Worm (Caenorhabditis elegans) whole organism, L4 larva: Measurements from ENCODE around the gene nas-7.

Experiments
- F10B5.3 ChIP-seq: sonication (generic microtip); optimal IDR thresholded peaks from 2 replicates; lab custom pipeline; 2016; ENCODE audit warnings: mild to moderate bottlenecking, missing genetic modification characterization, missing compliant biosample characterization
- F37D6.2 ChIP-seq: sonication (generic microtip); optimal IDR thresholded peaks from 2 replicates; lab custom pipeline; 2016; ENCODE audit warnings: mild to moderate bottlenecking, missing genetic modification characterization, missing compliant biosample characterization
- F44E2.7 ChIP-seq: fragments of 200-800 bp; sonication (Bioruptor generic); IDR thresholded peaks from 2 replicates; pipeline ENCODE4 v2.1.2; 2022; ENCODE audit warnings: missing genetic modification characterization, missing compliant biosample characterization
- F49E8.2 ChIP-seq: sonication (generic microtip); optimal IDR thresholded peaks from 2 replicates; lab custom pipeline; 2016; ENCODE audit warnings: missing compliant biosample characterization, mild to moderate bottlenecking, missing genetic modification characterization, borderline replicate concordance
- T20F7.1 ChIP-seq: fragments of 200-800 bp; sonication (Bioruptor generic); optimal IDR thresholded peaks from 2 replicates; lab custom pipeline; 2018; ENCODE audit warnings: mild to moderate bottlenecking, missing genetic modification characterization, missing compliant biosample characterization
- T26A8.4 ChIP-seq: fragments of 200-800 bp; sonication (Bioruptor generic); IDR thresholded peaks from 2 replicates; pipeline ENCODE4 v1.3.6; 2022; ENCODE audit warnings: missing genetic modification characterization, missing compliant biosample characterization
- aly-2 ChIP-seq: sonication (generic microtip); optimal IDR thresholded peaks from 2 replicates; lab custom pipeline; 2018; ENCODE audit warnings: missing biosample characterization, missing genetic modification characterization
- ceh-20 ChIP-seq: fragments of 200-800 bp; sonication (Bioruptor generic); IDR thresholded peaks from 2 replicates; pipeline ENCODE4 v1.3.6; 2022; ENCODE audit warnings: missing genetic modification reagents, missing genetic modification characterization, missing compliant biosample characterization
- ceh-28 ChIP-seq: fragments of 150-350 bp; optimal IDR thresholded peaks from 2 replicates; lab custom pipeline; 2014; ENCODE audit warnings: missing biosample characterization, missing genetic modification reagents, missing genetic modification characterization
- ceh-44 ChIP-seq: fragments of 200-800 bp; sonication (Bioruptor generic); IDR thresholded peaks from 2 replicates; pipeline ENCODE4 v1.3.6; 2022; ENCODE audit warnings: missing genetic modification reagents, missing genetic modification characterization, missing compliant biosample characterization
- ceh-62 ChIP-seq: sonication (generic microtip); optimal IDR thresholded peaks from 2 replicates; lab custom pipeline; 2017; ENCODE audit warnings: missing biosample characterization, missing genetic modification characterization
- cey-2 ChIP-seq: sonication (generic microtip); optimal IDR thresholded peaks from 3 replicates; lab custom pipeline; 2017; ENCODE audit warnings: missing genetic modification characterization, mild to moderate bottlenecking, missing compliant biosample characterization, antibody characterized with exemption, borderline replicate concordance; ENCODE audit not compliant: insufficient read depth
- ctbp-1 ChIP-seq: fragments of 200-800 bp; sonication (Bioruptor generic); IDR thresholded peaks from 2 replicates; pipeline ENCODE4 v1.3.6; 2022; ENCODE audit warnings: missing genetic modification reagents, missing genetic modification characterization, missing compliant biosample characterization
- daf-19 ChIP-seq: fragments of 200-800 bp; sonication (Bioruptor generic); conservative IDR thresholded peaks from 2 replicates; pipeline ENCODE4 v1.3.6; 2022; ENCODE audit warnings: missing genetic modification characterization, missing compliant biosample characterization
- daf-8 ChIP-seq: fragments of 200-800 bp; sonication (Bioruptor generic); IDR thresholded peaks from 2 replicates; pipeline ENCODE4 v1.3.6; 2022; ENCODE audit warnings: missing genetic modification characterization, missing compliant biosample characterization
- dve-1 ChIP-seq: sonication (generic microtip); optimal IDR thresholded peaks from 2 replicates; lab custom pipeline; 2017; ENCODE audit warnings: antibody characterized with exemption, mild to moderate bottlenecking, missing genetic modification characterization, missing compliant biosample characterization; ENCODE audit not compliant: insufficient read depth
- egl-43 ChIP-seq: fragments of 200-800 bp; sonication (Bioruptor generic); IDR thresholded peaks from 2 replicates; pipeline ENCODE4 v1.3.6; 2022; ENCODE audit warnings: missing genetic modification reagents, missing genetic modification characterization, missing compliant biosample characterization
- gei-8 ChIP-seq: fragments of 200-800 bp; sonication (Bioruptor generic); optimal IDR thresholded peaks from 2 replicates; lab custom pipeline; 2018; ENCODE audit warnings: mild to moderate bottlenecking, missing genetic modification characterization, missing compliant biosample characterization
- hif-1 ChIP-seq, 2 experiments: sonication (generic microtip); optimal IDR thresholded peaks; 2 replicates each; lab custom pipeline; 2016 to 2017; ENCODE audit warnings: missing compliant biosample characterization in 2 of 2, missing genetic modification characterization in 2 of 2, missing genetic modification reagents in 2 of 2, missing genotype in 2 of 2, mild to moderate bottlenecking in 1 of 2
- hlh-30 ChIP-seq: sonication (generic microtip); optimal IDR thresholded peaks from 2 replicates; lab custom pipeline; 2017; ENCODE audit warnings: antibody characterized with exemption, mild to moderate bottlenecking, missing genetic modification characterization, missing compliant biosample characterization; ENCODE audit not compliant: insufficient read depth
- lin-1 ChIP-seq: fragments of 200-800 bp; sonication (Bioruptor generic); IDR thresholded peaks from 2 replicates; pipeline ENCODE4 v1.3.6; 2022; ENCODE audit warnings: missing genetic modification reagents, missing genetic modification characterization, missing compliant biosample characterization
- lin-38 ChIP-seq: fragments of 200-800 bp; sonication (Bioruptor generic); IDR thresholded peaks from 2 replicates; pipeline ENCODE4 v1.3.6; 2022; ENCODE audit warnings: missing genetic modification reagents, missing genetic modification characterization, missing compliant biosample characterization
- lin-39 ChIP-seq: fragments of 150-350 bp; optimal IDR thresholded peaks from 2 replicates; lab custom pipeline; 2014; ENCODE audit warnings: missing biosample characterization, missing genetic modification reagents, missing genetic modification characterization
- lsy-2 ChIP-seq, 2 experiments: fragments of 150-350 bp in 1 of 2; sonication (generic microtip) in 1 of 2; optimal IDR thresholded peaks; 2 replicates each; lab custom pipeline; 2014 to 2017; ENCODE audit warnings: missing biosample characterization in 2 of 2, missing genetic modification characterization in 2 of 2
- mdl-1 ChIP-seq, 2 experiments: fragments of 150-350 bp in 1 of 2; sonication (generic microtip) in 1 of 2; optimal IDR thresholded peaks; 2 replicates each; lab custom pipeline; 2014 to 2017; ENCODE audit warnings: missing biosample characterization in 2 of 2, missing genetic modification characterization in 2 of 2
- mep-1 ChIP-seq: fragments of 150-350 bp; sonication (generic microtip); optimal IDR thresholded peaks from 3 replicates; lab custom pipeline; 2014; ENCODE audit warnings: missing biosample characterization, missing genetic modification characterization
- mxl-2 ChIP-seq: fragments of 200-800 bp; sonication (Bioruptor generic); conservative IDR thresholded peaks from 2 replicates; pipeline ENCODE4 v1.3.6; 2022; ENCODE audit warnings: missing genetic modification reagents, missing genetic modification characterization, missing compliant biosample characterization
- mxl-3 ChIP-seq: fragments of 200-800 bp; sonication (Bioruptor generic); optimal IDR thresholded peaks from 2 replicates; lab custom pipeline; 2018; ENCODE audit warnings: mild to moderate bottlenecking, missing genetic modification characterization, missing compliant biosample characterization
- nhr-10 ChIP-seq: fragments of 150-350 bp; optimal IDR thresholded peaks from 2 replicates; lab custom pipeline; 2014; ENCODE audit warnings: missing biosample characterization, missing genetic modification characterization
- nhr-11 ChIP-seq: fragments of 150-350 bp; optimal IDR thresholded peaks from 2 replicates; lab custom pipeline; 2014; ENCODE audit warnings: missing biosample characterization, missing genetic modification characterization
- nhr-25 ChIP-seq: sonication (generic microtip); optimal IDR thresholded peaks from 2 replicates; lab custom pipeline; 2017; ENCODE audit warnings: missing genetic modification characterization, mild to moderate bottlenecking, missing compliant biosample characterization, antibody characterized with exemption, moderate library complexity, borderline replicate concordance; ENCODE audit not compliant: insufficient read depth
- nhr-28 ChIP-seq: fragments of 150-350 bp; optimal IDR thresholded peaks from 2 replicates; lab custom pipeline; 2014; ENCODE audit warnings: missing biosample characterization, missing genetic modification characterization
- nhr-41 ChIP-seq: fragments of 200-800 bp; sonication (Bioruptor generic); IDR thresholded peaks from 2 replicates; pipeline ENCODE4 v1.3.6; 2022; ENCODE audit warnings: missing genetic modification reagents, missing genetic modification characterization, missing compliant biosample characterization
- nhr-48 ChIP-seq: sonication (generic microtip); optimal IDR thresholded peaks from 2 replicates; lab custom pipeline; 2016; ENCODE audit warnings: mild to moderate bottlenecking, missing genetic modification characterization, missing compliant biosample characterization
- nhr-77 ChIP-seq: fragments of 150-350 bp; optimal IDR thresholded peaks from 2 replicates; lab custom pipeline; 2014; ENCODE audit warnings: missing biosample characterization, missing genetic modification characterization
- php-3 ChIP-seq: fragments of 200-800 bp; sonication (Bioruptor generic); IDR thresholded peaks from 2 replicates; pipeline ENCODE4 v1.3.6; 2022; ENCODE audit warnings: missing genetic modification reagents, missing genetic modification characterization, missing compliant biosample characterization
- pqm-1 ChIP-seq: sonication (generic microtip); optimal IDR thresholded peaks from 2 replicates; lab custom pipeline; 2017; ENCODE audit warnings: missing biosample characterization, missing genetic modification characterization
- rbr-2 ChIP-seq: sonication (generic microtip); optimal IDR thresholded peaks from 2 replicates; lab custom pipeline; 2016; ENCODE audit warnings: missing genotype, missing genetic modification characterization, missing compliant biosample characterization
- set-16 ChIP-seq: fragments of 200-800 bp; sonication (Bioruptor generic); IDR thresholded peaks from 2 replicates; pipeline ENCODE4 v1.3.6; 2022; ENCODE audit warnings: missing genetic modification reagents, missing genetic modification characterization, missing compliant biosample characterization
- snpc-1.2 ChIP-seq: fragments of 200-800 bp; sonication (Bioruptor generic); IDR thresholded peaks from 2 replicates; pipeline ENCODE4 v1.3.6; 2022; ENCODE audit warnings: missing genetic modification reagents, missing genetic modification characterization, missing compliant biosample characterization
- snpc-4 ChIP-seq: fragments of 150-350 bp; optimal IDR thresholded peaks from 2 replicates; lab custom pipeline; 2014; ENCODE audit warnings: missing biosample characterization, missing genetic modification characterization
- tra-1 ChIP-seq: fragments of 200-800 bp; sonication (Bioruptor generic); IDR thresholded peaks from 2 replicates; pipeline ENCODE4 v1.3.6; 2022; ENCODE audit warnings: missing genetic modification reagents, missing genetic modification characterization, missing compliant biosample characterization
- unc-130 ChIP-seq: sonication (generic microtip); optimal IDR thresholded peaks from 2 replicates; lab custom pipeline; 2016; ENCODE audit warnings: missing genetic modification reagents, missing genetic modification characterization, missing compliant biosample characterization
- unc-62 ChIP-seq, 3 experiments: fragments of 150-350 bp in 1 of 3; sonication (generic microtip); optimal IDR thresholded peaks in 2 of 3; peaks in 1 of 3; 1 replicate in 1 of 3; 2 replicates in 2 of 3; lab custom pipeline; 2014 to 2017; ENCODE audit warnings: missing biosample characterization in 3 of 3, missing genetic modification characterization in 3 of 3, missing genetic modification reagents in 3 of 3, missing genotype in 1 of 3
- zag-1 ChIP-seq: fragments of 150-350 bp; optimal IDR thresholded peaks from 2 replicates; lab custom pipeline; 2014; ENCODE audit warnings: missing biosample characterization, missing genetic modification characterization
- ztf-7 ChIP-seq: fragments of 150-350 bp; optimal IDR thresholded peaks from 2 replicates; lab custom pipeline; 2014; ENCODE audit warnings: missing biosample characterization, missing genetic modification characterization

nas-7 gene

ce11 chrII:7393393-7393792 lies 9.1 kb downstream of the nas-7 start:
- TF ChIP-seq mdl-1 (tag; optimal IDR thresholded peaks at IDR 0.05; lab: Kevin White, UChicago) (no peak), hlh-30 (tag; lab: Kevin White, UChicago) (peak; percentile 38), nhr-10 (tag; lab: Kevin White, UChicago) (no peak), gei-8 (GFP tag; lab: Kevin White, UChicago) (no peak), mxl-3 (GFP tag; lab: Kevin White, UChicago) (peak; percentile 28), F44E2.7 (no peak), ceh-62 (tag; lab: Kevin White, UChicago) (no peak), lsy-2 (tag; optimal IDR thresholded peaks at IDR 0.05; lab: Kevin White, UChicago) (no peak), ceh-44 (no peak), unc-62 (GFP tag; optimal IDR thresholded peaks at IDR 0.05 in 1 of 2; lab: Kevin White, UChicago) (peak in 1 of 2 experiments; percentile 63), unc-62 (tag; optimal IDR thresholded peaks at IDR 0.05; lab: Kevin White, UChicago) (no peak)

- no peak for TF ChIP-seq snpc-1.2 (GFP tag; lab: Robert Waterston, UW)
- peak; percentile 44 for TF ChIP-seq hlh-30 (tag; lab: Kevin White, UChicago)
- peak; percentile 17 for TF ChIP-seq T20F7.1 (GFP tag; lab: Kevin White, UChicago)
- no peak for TF ChIP-seq ceh-62 (tag; lab: Kevin White, UChicago)
- peak; percentile 71 for TF ChIP-seq mxl-3 (GFP tag; lab: Kevin White, UChicago)
- peak; percentile 67; the same call in 1 of the 2 replicates for TF ChIP-seq nhr-41 (GFP tag; lab: Robert Waterston, UW)
- no peak for TF ChIP-seq lin-39 (tag; lab: Kevin White, UChicago)
- TF ChIP-seq aly-2 (tag; lab: Kevin White, UChicago) = no peak
- no peak for TF ChIP-seq lin-1 (GFP tag; lab: Robert Waterston, UW)
- TF ChIP-seq nhr-48 (tag; lab: Kevin White, UChicago) = peak; percentile 81
- TF ChIP-seq nhr-77 (tag; lab: Kevin White, UChicago) = peak; percentile 28
- peak; percentile 46; the same call in 1 of the 2 replicates for TF ChIP-seq ceh-20
- no peak for TF ChIP-seq ceh-28
- TF ChIP-seq dve-1 (tag; lab: Kevin White, UChicago) = peak; percentile 72
- TF ChIP-seq nhr-28 = peak; percentile 78
- TF ChIP-seq unc-130 (GFP tag; lab: Kevin White, UChicago) = no peak
- no peak for TF ChIP-seq egl-43
- TF ChIP-seq snpc-4 (tag; lab: Kevin White, UChicago) = no peak
- no peak for TF ChIP-seq set-16 (GFP tag; lab: Robert Waterston, UW)
- TF ChIP-seq F37D6.2 (tag; lab: Kevin White, UChicago) = no peak
- no peak for TF ChIP-seq F10B5.3 (tag; lab: Kevin White, UChicago)
- no peak for TF ChIP-seq mxl-2 (GFP tag; lab: Robert Waterston, UW)
- TF ChIP-seq hif-1 (tag; optimal IDR thresholded peaks at IDR 0.05; lab: Kevin White, UChicago) = peak in 1 of 2 experiments; percentile 48
- peak; percentile 75 for TF ChIP-seq mep-1
- TF ChIP-seq ctbp-1 (GFP tag; lab: Robert Waterston, UW) = peak; percentile 42; the same call in 1 of the 2 replicates
- no peak for TF ChIP-seq cey-2 (tag; lab: Kevin White, UChicago)
- peak; percentile 44 for TF ChIP-seq rbr-2 (tag; lab: Kevin White, UChicago)
- no peak for TF ChIP-seq daf-8 (GFP tag; lab: Robert Waterston, UW)
- TF ChIP-seq pqm-1 = peak; percentile 71
- no peak for TF ChIP-seq nhr-10 (tag; lab: Kevin White, UChicago)
- peak; percentile 29; the same call in 1 of the 2 replicates for TF ChIP-seq lin-38 (GFP tag; lab: Robert Waterston, UW)
- no peak for TF ChIP-seq F49E8.2 (tag; lab: Kevin White, UChicago)
- TF ChIP-seq zag-1 (tag; lab: Kevin White, UChicago) = no peak
- TF ChIP-seq T26A8.4 (GFP tag; lab: Robert Waterston, UW) = peak; percentile 62
- peak; percentile 50 for TF ChIP-seq ztf-7 (tag; lab: Kevin White, UChicago)
- 0 out of 2 replicates have a peak, but pooled peaks have one; percentile 42 for TF ChIP-seq tra-1
- no peak for TF ChIP-seq php-3 (GFP tag; lab: Robert Waterston, UW)
- TF ChIP-seq nhr-11 (tag; lab: Kevin White, UChicago) = peak; percentile 69
- TF ChIP-seq nhr-25 (tag; lab: Kevin White, UChicago) = peak; percentile 86
- TF ChIP-seq daf-19 = 0 out of 2 replicates have a peak, but pooled peaks have one; percentile 44
These were observed 10.4 kb downstream of the nas-7 start for ce11 chrII:7392052-7392694.
